Worm (Caenorhabditis elegans): Measurements from ENCODE around the gene Y52E8A.6.
"Not testable (repeated sequence)": the region's sequence is repeated elsewhere in the genome, so short reads cannot be mapped to it uniquely, and the experiment has no call there.

ce11 chrII:4309112-4309511, 10.7 kb downstream of the Y52E8A.6 start:
- not testable (repeated sequence) for TF ChIP-seq fkh-10 (GFP tag; optimal IDR thresholded peaks at IDR 0.05); elt-2 (tag; optimal IDR thresholded peaks at IDR 0.05); dve-1 (tag; optimal IDR thresholded peaks at IDR 0.05); pqm-1 (tag; optimal IDR thresholded peaks at IDR 0.05); K09A11.1 (tag; optimal IDR thresholded peaks at IDR 0.05; ENCODE audit: insufficient read depth); pha-2 (tag; optimal IDR thresholded peaks at IDR 0.05); ama-1 (optimal IDR thresholded peaks at IDR 0.05); ceh-19 (GFP tag; optimal IDR thresholded peaks at IDR 0.05); ceh-34 (tag; optimal IDR thresholded peaks at IDR 0.05)
